Fruit fly (Drosophila melanogaster): ENCODE data around the gene Ndc80.

Gene Ndc80

dm6 chrX:13616417-13617050 is 4.7 kb upstream of the Ndc80 start, which contains the start of the genes tth and Tango2 (continued):
- peak; percentile 41; the same call in 1 of the 2 replicates for TF ChIP-seq GATAe (GFP tag; conservative IDR thresholded peaks at IDR 0.05)
- peak; percentile 36; the same call in 1 of the 2 replicates for TF ChIP-seq hbn (GFP tag; IDR thresholded peaks at IDR 0.05; ENCODE audit: partially characterized antibody)
- TF ChIP-seq eve (GFP tag; optimal IDR thresholded peaks at IDR 0.05): no peak
- no peak for TF ChIP-seq ssp (GFP tag; IDR thresholded peaks at IDR 0.05)
- peak; percentile 31; the same call in 1 of the 2 replicates for TF ChIP-seq CG14667 (GFP tag; IDR thresholded peaks at IDR 0.05)
- peak; percentile 68 for TF ChIP-seq nerfin-1 (tag; optimal IDR thresholded peaks at IDR 0.05)
- TF ChIP-seq CG10366 (GFP tag; IDR thresholded peaks at IDR 0.05): peak; percentile 71
- no peak for TF ChIP-seq Eip74EF (GFP tag; optimal IDR thresholded peaks at IDR 0.05)
- no peak for TF ChIP-seq sens-2 (GFP tag; IDR thresholded peaks at IDR 0.05)
- peak; percentile 82 for TF ChIP-seq Xrp1 (GFP tag; IDR thresholded peaks at IDR 0.05)
- peak; percentile 41 for TF ChIP-seq CG1603 (tag; optimal IDR thresholded peaks at IDR 0.05)
- no peak for TF ChIP-seq Dip2 (GFP tag; IDR thresholded peaks at IDR 0.05)
- no peak for TF ChIP-seq lab (GFP tag; optimal IDR thresholded peaks at IDR 0.05)
- TF ChIP-seq unc-4 (GFP tag; IDR thresholded peaks at IDR 0.05; ENCODE audit: partially characterized antibody): peak; percentile 61; the same call in 1 of the 2 replicates
- TF ChIP-seq CG17829 (tag; optimal IDR thresholded peaks at IDR 0.05): peak; percentile 60
- peak; percentile 55 for TF ChIP-seq Bgb (GFP tag; IDR thresholded peaks at IDR 0.05; ENCODE audit: partially characterized antibody)
- no peak for TF ChIP-seq Lim3 (GFP tag; IDR thresholded peaks at IDR 0.05)
- TF ChIP-seq CG33213 (GFP tag; optimal IDR thresholded peaks at IDR 0.05): no peak
- TF ChIP-seq CG42726 (GFP tag; IDR thresholded peaks at IDR 0.05; ENCODE audit: partially characterized antibody): no peak
- peak; percentile 60 for TF ChIP-seq Poxn (GFP tag; IDR thresholded peaks at IDR 0.05)
- TF ChIP-seq corto (GFP tag; optimal IDR thresholded peaks at IDR 0.05): no peak
- TF ChIP-seq jing (GFP tag; optimal IDR thresholded peaks at IDR 0.05): no peak
- TF ChIP-seq maf-S (GFP tag; optimal IDR thresholded peaks at IDR 0.05): peak; percentile 44
- peak; percentile 66 for TF ChIP-seq CHES-1-like (GFP tag; optimal IDR thresholded peaks at IDR 0.05)
- no peak for TF ChIP-seq HLHmδ (GFP tag; optimal IDR thresholded peaks at IDR 0.05)
- TF ChIP-seq CG6765 (GFP tag; optimal IDR thresholded peaks at IDR 0.05): no peak
- TF ChIP-seq Neu2 (GFP tag; optimal IDR thresholded peaks at IDR 0.05; ENCODE audit: borderline replicate concordance): no peak
- peak; percentile 80 for TF ChIP-seq CG7839 (tag; optimal IDR thresholded peaks at IDR 0.05)
- peak; percentile 76 for TF ChIP-seq Hsf (GFP tag; optimal IDR thresholded peaks at IDR 0.05)
- TF ChIP-seq Elba2 (GFP tag; optimal IDR thresholded peaks at IDR 0.05): no peak
- TF ChIP-seq Doc2 (GFP tag; IDR thresholded peaks at IDR 0.05): 0 out of 2 replicates have a peak, but pooled peaks have one; percentile 33
- peak; percentile 94 for TF ChIP-seq Ets65A (GFP tag)
- no peak for TF ChIP-seq CG15269 (tag; optimal IDR thresholded peaks at IDR 0.05)
- TF ChIP-seq odd (GFP tag; optimal IDR thresholded peaks at IDR 0.05): no peak
- TF ChIP-seq fd102C (GFP tag; optimal IDR thresholded peaks at IDR 0.05): no peak
- TF ChIP-seq yki (optimal IDR thresholded peaks at IDR 0.05): no peak
- peak; percentile 54 for TF ChIP-seq tin (GFP tag; optimal IDR thresholded peaks at IDR 0.05)
- peak; percentile 45 for TF ChIP-seq ewg (GFP tag; optimal IDR thresholded peaks at IDR 0.05)
- peak; percentile 64 for TF ChIP-seq CG10147 (GFP tag; optimal IDR thresholded peaks at IDR 0.05)
- TF ChIP-seq tup (GFP tag; optimal IDR thresholded peaks at IDR 0.05): no peak
- TF ChIP-seq esg (GFP tag; conservative IDR thresholded peaks at IDR 0.05): peak; percentile 75
- peak; percentile 59 for TF ChIP-seq org-1 (GFP tag; optimal IDR thresholded peaks at IDR 0.05)
- TF ChIP-seq Dp (GFP tag; optimal IDR thresholded peaks at IDR 0.05): peak; percentile 72
- TF ChIP-seq sisA (GFP tag; IDR thresholded peaks at IDR 0.05): peak; percentile 48
- TF ChIP-seq CG13123 (GFP tag; optimal IDR thresholded peaks at IDR 0.05): peak; percentile 46
- peak; percentile 8 for TF ChIP-seq cato (GFP tag; optimal IDR thresholded peaks at IDR 0.05; ENCODE audit: borderline replicate concordance)
- no peak for TF ChIP-seq jigr1 (GFP tag; IDR thresholded peaks at IDR 0.05)
- peak; percentile 60 for TF ChIP-seq lbe (GFP tag; optimal IDR thresholded peaks at IDR 0.05)
- TF ChIP-seq lmd (GFP tag; IDR thresholded peaks at IDR 0.05): peak; percentile 81
